Worm (Caenorhabditis elegans) whole organism, L4/young adult: Measurements from ENCODE around the gene C55A6.4.

Experiments used
- W03F9.2 ChIP-seq: fragments of 150-350 bp; optimal IDR thresholded peaks from 2 replicates; lab custom pipeline; 2014; ENCODE audit warnings: missing biosample characterization, missing genetic modification characterization
- dao-5 ChIP-seq: sonication (generic microtip); optimal IDR thresholded peaks from 2 replicates; lab custom pipeline; 2016; ENCODE audit warnings: missing genotype, missing genetic modification characterization, moderate library complexity, missing compliant biosample characterization
- him-1 ChIP-seq: sonication (generic microtip); optimal IDR thresholded peaks from 2 replicates; lab custom pipeline; 2016; ENCODE audit warnings: missing genotype, missing genetic modification reagents, missing genetic modification characterization, missing compliant biosample characterization

The C55A6.4 gene

ce11 chrV:11514677-11515076 is 3.0 kb downstream of the C55A6.4 start, which contains the start of gene C55A6.6:
Gene C55A6.6 (minus strand): TSS chrV:11514737.
- TF ChIP-seq W03F9.2 (no peak), him-1 (tag; lab: Kevin White, UChicago) (no peak), dao-5 (no peak)

DNA sequence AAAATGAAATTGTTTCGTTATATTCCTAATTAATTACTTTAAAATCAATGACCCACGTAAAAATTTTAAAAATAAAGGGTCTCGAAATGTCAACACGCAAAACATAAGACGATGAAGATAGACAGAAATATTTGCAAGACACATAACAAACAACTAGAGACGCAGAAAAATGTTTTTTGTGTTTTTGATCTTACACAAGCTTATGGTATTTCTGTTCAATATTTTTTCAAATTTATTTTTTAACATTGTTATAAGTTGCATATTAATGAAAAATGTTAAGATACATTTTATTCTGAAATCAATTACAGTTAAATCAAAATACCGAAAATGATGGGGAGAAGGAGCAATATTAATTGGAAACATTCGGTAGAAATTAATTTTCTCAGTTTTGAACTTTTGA is 4.3 kb downstream of the C55A6.4 start, which contains the start of gene C55A6.3:
Gene C55A6.3, minus strand, starts transcription at position 101 of the 400 bp plus-strand sequence.
- TF ChIP-seq W03F9.2 (no peak), dao-5 (no peak), him-1 (tag; lab: Kevin White, UChicago) (no peak)

ce11 chrV:11508773-11509172 is 8.9 kb downstream of the C55A6.4 start, which contains the start of gene ttll-5:
Gene ttll-5 (plus strand): TSS chrV:11509060.
- TF ChIP-seq him-1 (tag; lab: Kevin White, UChicago) (no peak), dao-5 (no peak), W03F9.2 (no peak)

DNA sequence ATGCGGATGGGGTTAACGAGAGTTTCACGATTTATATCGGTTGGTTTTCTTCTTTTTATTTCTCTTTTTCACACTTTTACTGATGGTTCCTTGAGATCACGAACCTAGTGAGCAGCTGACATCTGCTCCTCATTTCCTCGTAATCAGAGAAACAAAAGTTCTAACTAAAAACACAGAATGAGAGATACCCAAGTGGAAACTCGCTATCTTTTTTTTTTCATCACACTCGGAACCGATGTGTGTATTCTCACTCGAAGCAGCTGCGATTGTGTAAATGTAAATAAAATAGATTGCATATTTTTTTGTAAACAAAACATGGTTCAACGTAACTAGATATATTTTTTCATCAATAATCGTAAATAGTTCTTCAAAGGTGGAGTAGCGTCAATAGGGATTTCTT is 11.3 kb downstream of the C55A6.4 start:
- TF ChIP-seq dao-5 (no peak), W03F9.2 (no peak), him-1 (tag; lab: Kevin White, UChicago) (no peak)

ce11 chrV:11504853-11505397 is 12.8 kb downstream of the C55A6.4 start, which contains the start of the genes C55A6.1 and C55A6.10:
Gene C55A6.1 (minus strand): TSS chrV:11504968.
Gene C55A6.10 (plus strand): TSS chrV:11505347.
- peak; percentile 56 for TF ChIP-seq W03F9.2

DNA sequence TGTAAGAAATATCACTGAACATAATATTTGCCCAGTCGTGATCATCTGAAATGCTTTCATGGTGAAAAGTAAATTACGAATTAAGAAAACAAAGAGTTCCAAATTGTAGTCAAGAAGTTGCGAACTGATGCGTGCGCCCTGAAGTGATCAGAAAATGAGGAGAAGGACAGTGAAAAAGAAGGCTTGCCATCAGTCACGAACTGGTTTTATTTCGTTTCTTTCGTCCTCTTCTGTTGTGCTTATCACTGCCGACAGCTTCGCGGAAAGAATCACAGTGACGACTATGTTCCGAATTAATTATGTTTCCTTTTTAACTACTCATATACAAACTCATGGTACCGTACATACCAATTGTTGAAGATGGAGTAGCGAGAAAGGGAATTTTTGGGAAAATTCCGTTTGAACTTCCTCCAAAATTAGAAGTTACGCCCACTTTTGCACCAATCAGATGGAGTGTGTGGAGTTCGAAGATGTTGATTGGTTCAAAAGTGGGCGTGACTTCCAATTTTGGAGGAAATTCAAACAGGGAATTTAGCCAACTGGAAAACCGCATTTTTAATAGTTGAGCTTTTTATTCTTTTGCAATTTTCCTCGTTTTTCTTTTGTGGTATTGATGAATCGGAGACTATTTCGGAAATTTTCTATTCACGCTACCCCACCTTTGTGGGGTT is 14.5 kb downstream of the C55A6.4 start, which contains the start of gene C55A6.12:
Gene C55A6.12, minus strand, starts transcription at position 51 of the 671 bp plus-strand sequence.
- no peak for TF ChIP-seq him-1 (tag; lab: Kevin White, UChicago)
- no peak for TF ChIP-seq dao-5
- TF ChIP-seq W03F9.2 = no peak

DNA sequence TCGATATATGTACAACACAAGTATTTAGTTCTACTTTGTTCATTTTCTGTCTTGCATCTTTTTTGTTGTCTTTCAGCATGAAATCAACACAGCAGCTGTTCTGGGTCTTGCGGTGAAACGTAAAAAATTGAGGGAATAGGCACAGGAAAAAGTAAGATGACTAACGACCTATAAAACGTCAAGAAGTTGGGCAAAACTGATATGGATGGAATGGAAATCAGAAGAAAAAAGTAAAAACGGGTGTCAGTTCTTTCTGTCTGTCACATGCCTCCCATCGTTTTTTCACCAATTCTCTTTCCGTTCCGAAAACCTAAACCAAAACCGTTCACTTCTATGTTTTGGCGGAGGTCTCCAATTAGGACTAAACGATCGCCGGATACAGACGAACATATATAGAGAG is 16.7 kb downstream of the C55A6.4 start:
- TF ChIP-seq dao-5 (no peak), him-1 (tag; lab: Kevin White, UChicago) (no peak), W03F9.2 (no peak)

ce11 chrV:11499786-11500185 is 17.9 kb downstream of the C55A6.4 start:
- TF ChIP-seq him-1 (tag; lab: Kevin White, UChicago) (no peak), W03F9.2 (no peak), dao-5 (no peak)

DNA sequence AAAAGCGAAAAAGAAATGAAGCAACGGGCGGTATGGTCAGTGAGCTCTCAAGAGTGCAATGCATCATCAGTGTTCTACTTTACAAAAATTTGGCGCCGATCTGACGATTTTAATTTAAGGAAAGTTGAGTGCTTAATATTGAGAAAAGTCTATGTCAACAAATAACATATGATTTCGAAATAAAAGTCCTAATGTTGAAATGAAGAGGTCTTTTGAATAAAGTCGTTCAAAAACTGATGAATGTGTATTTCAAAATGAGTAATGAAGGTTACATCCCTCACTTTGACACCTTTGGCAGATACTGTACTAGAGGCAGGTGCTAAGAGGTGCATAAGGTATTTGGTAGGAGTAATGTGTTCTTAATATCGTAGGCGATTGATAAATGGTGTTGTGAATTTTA is 20.2 kb downstream of the C55A6.4 start:
- TF ChIP-seq dao-5 (no peak), him-1 (tag; lab: Kevin White, UChicago) (no peak), W03F9.2 (no peak)

DNA sequence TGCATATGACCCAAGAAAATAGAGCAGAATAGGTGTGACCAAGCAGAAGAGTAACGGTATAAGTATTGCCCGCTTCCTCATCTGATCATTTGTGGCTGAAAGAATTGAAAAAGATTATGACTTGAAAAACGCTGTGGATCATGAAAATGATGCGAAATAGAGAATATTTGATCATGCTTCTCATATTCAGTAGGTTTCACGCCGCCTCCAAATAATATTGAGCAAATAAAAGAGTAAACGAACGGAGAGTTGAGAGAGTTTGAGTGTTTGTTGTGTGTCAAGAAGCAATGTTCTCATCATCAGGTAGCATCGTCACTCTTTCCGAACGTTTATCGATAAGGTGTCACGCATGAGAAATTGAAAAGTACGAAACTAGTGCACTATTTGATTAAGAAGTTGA is 21.4 kb downstream of the C55A6.4 start, which contains the start of gene htrl-1:
Gene htrl-1, minus strand, starts transcription at position 101 of the 400 bp plus-strand sequence.
- TF ChIP-seq W03F9.2 (no peak), him-1 (tag; lab: Kevin White, UChicago) (no peak), dao-5 (no peak)

DNA sequence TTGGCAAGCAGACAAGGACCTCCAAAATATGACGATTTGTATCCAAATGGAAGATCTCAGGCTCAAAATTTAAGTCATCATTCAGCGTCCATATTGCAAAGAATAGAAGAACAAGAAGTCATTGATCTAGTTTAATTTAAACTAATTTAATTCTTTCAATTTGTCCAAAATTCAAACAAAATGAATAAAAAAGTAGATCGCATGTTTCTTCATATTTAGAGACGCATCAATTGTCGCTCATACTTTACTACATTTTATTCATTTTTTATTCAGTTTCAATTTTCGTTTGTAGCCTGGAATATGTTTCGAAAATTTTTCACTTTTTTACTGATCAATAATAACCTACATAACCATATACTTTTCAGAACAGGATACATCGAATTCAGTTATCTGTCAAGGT is 25.2 kb downstream of the C55A6.4 start, which contains the start of gene T11F9.21:
Gene T11F9.21, plus strand, starts transcription at position 301 of the 400 bp plus-strand sequence.
- no peak for TF ChIP-seq W03F9.2

- no peak for TF ChIP-seq W03F9.2
- no peak for TF ChIP-seq him-1 (tag; lab: Kevin White, UChicago)
- TF ChIP-seq dao-5 = no peak
Measured at ce11 chrV:11490382-11490781, 27.3 kb downstream of the C55A6.4 start, which contains the start of gene dhs-19. Gene dhs-19 (minus strand): TSS chrV:11490482.

- TF ChIP-seq dao-5 = no peak
- no peak for TF ChIP-seq him-1 (tag; lab: Kevin White, UChicago)
- TF ChIP-seq W03F9.2 = no peak
Measured at ce11 chrV:11488288-11488687, 29.4 kb downstream of the C55A6.4 start.

DNA sequence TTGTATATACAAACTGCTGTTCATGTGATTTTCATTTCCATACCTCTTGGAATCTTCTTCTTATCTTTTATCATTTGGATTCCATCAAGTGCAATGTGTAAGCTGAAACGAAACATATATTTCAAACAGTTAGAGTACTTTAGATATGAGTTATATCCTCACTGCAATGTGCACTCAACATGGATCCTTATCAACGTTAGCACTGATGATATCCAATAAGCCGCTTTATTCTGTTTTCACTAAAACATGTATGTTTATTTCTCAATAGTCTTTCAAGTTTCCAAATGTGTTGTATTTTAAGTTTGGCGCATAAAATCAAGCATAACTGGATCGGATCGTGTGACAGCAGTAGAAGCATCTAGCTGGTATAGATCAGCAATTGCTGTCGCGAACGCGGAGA is 31.0 kb downstream of the C55A6.4 start, which contains the start of gene T11F9.10:
Gene T11F9.10, plus strand, starts transcription at position 301 of the 400 bp plus-strand sequence.
- no peak for TF ChIP-seq him-1 (tag; lab: Kevin White, UChicago)
- no peak for TF ChIP-seq dao-5
- TF ChIP-seq W03F9.2 = no peak

ce11 chrV:11485558-11485957 is 32.1 kb downstream of the C55A6.4 start, which contains the start of gene srh-1:
Gene srh-1 (plus strand): TSS chrV:11485858.
- no peak for TF ChIP-seq dao-5
- no peak for TF ChIP-seq him-1 (tag; lab: Kevin White, UChicago)
- TF ChIP-seq W03F9.2 = no peak
